Fruit fly (Drosophila melanogaster) whole organism, embryonic: ENCODE results near the gene CG13601.

ENCODE experiments used
- Asciz ChIP-seq: fragments of 200-800 bp; sonication (Bioruptor generic); optimal IDR thresholded peaks from 2 replicates; lab custom pipeline; 2017; ENCODE audit warnings: missing biosample characterization, mild to moderate bottlenecking, missing genetic modification characterization, missing genetic modification reagents
- CG10267 ChIP-seq: fragments of 200-800 bp; sonication (Bioruptor generic); optimal IDR thresholded peaks from 2 replicates; lab custom pipeline; 2018; ENCODE audit warnings: missing biosample characterization, mild to moderate bottlenecking, missing genetic modification characterization, moderate library complexity
- CG10979 ChIP-seq: fragments of 200-800 bp; sonication (Bioruptor generic); optimal IDR thresholded peaks from 2 replicates; lab custom pipeline; 2018; ENCODE audit warnings: missing biosample characterization, mild to moderate bottlenecking, missing genetic modification characterization, moderate library complexity
- CG12299 ChIP-seq: fragments of 200-800 bp; sonication (Bioruptor generic); optimal IDR thresholded peaks from 2 replicates; lab custom pipeline; 2018; ENCODE audit warnings: missing biosample characterization, mild to moderate bottlenecking, missing genetic modification characterization
- CG12942 ChIP-seq: fragments of 200-800 bp; sonication (Bioruptor generic); optimal IDR thresholded peaks from 3 replicates; lab custom pipeline; 2016; ENCODE audit warnings: missing biosample characterization, missing genetic modification characterization
- CG13894 ChIP-seq: fragments of 200-800 bp; sonication (Bioruptor generic); optimal IDR thresholded peaks from 3 replicates; lab custom pipeline; 2018; ENCODE audit warnings: missing biosample characterization, mild to moderate bottlenecking, missing genetic modification characterization, moderate library complexity
- CG14710 ChIP-seq: fragments of 200-800 bp; sonication (Bioruptor generic); optimal IDR thresholded peaks from 3 replicates; lab custom pipeline; 2019; ENCODE audit warnings: missing biosample characterization, mild to moderate bottlenecking, missing genetic modification characterization, moderate library complexity
- CG15601 ChIP-seq: fragments of 200-800 bp; sonication (Bioruptor generic); optimal IDR thresholded peaks from 3 replicates; lab custom pipeline; 2019; ENCODE audit warnings: missing biosample characterization, mild to moderate bottlenecking, missing genetic modification characterization, moderate library complexity
- CG16779 ChIP-seq: fragments of 200-800 bp; sonication (Bioruptor generic); IDR thresholded peaks from 2 replicates; pipeline ENCODE4 v1.3.6; 2022; ENCODE audit warnings: missing biosample characterization, missing genetic modification characterization
- CG16813 ChIP-seq: fragments of 200-800 bp; sonication (Bioruptor generic); IDR thresholded peaks from 3 replicates; pipeline ENCODE4 v1.3.6; 2022; ENCODE audit warnings: missing biosample characterization, missing genetic modification characterization; ENCODE audit not compliant: partially characterized antibody
- CG17361 ChIP-seq: fragments of 200-800 bp; sonication (Bioruptor generic); IDR thresholded peaks from 3 replicates; pipeline ENCODE4 v1.3.6; 2022; ENCODE audit warnings: missing biosample characterization, missing genetic modification characterization
- CG34422 ChIP-seq: fragments of 200-800 bp; sonication (Bioruptor generic); IDR thresholded peaks from 3 replicates; pipeline ENCODE4 v1.3.6; 2022; ENCODE audit warnings: missing biosample characterization, missing genetic modification characterization
- CG3847 ChIP-seq: fragments of 200-800 bp; sonication (Bioruptor generic); IDR thresholded peaks from 2 replicates; pipeline ENCODE4 v1.3.6; 2022; ENCODE audit warnings: missing biosample characterization, missing genetic modification characterization
- CG43689 ChIP-seq: fragments of 200-800 bp; sonication (Bioruptor generic); IDR thresholded peaks from 2 replicates; pipeline ENCODE4 v1.3.6; 2022; ENCODE audit warnings: missing biosample characterization, missing genetic modification characterization
- CG4617 ChIP-seq: fragments of 200-800 bp; sonication (Bioruptor generic); optimal IDR thresholded peaks from 3 replicates; lab custom pipeline; 2016; ENCODE audit warnings: missing biosample characterization, missing genetic modification characterization, borderline replicate concordance
- CG6254 ChIP-seq: fragments of 200-800 bp; sonication (Bioruptor generic); optimal IDR thresholded peaks from 3 replicates; lab custom pipeline; 2017; ENCODE audit warnings: mild to moderate bottlenecking, missing biosample characterization, missing genetic modification reagents, missing genetic modification characterization
- CG8290 ChIP-seq, 3 experiments: fragments of 200-800 bp; sonication (Bioruptor generic); optimal IDR thresholded peaks; 2 replicates each; lab custom pipeline; 2016 to 2019; ENCODE audit warnings: missing biosample characterization in 3 of 3, missing genetic modification characterization in 3 of 3, mild to moderate bottlenecking in 2 of 3, moderate library complexity in 1 of 3
- Dp ChIP-seq: fragments of 200-800 bp; sonication (Bioruptor generic); optimal IDR thresholded peaks from 2 replicates; lab custom pipeline; 2018; ENCODE audit warnings: missing biosample characterization, mild to moderate bottlenecking, missing genetic modification characterization, moderate library complexity
- Drgx ChIP-seq: fragments of 200-800 bp; sonication (Bioruptor generic); IDR thresholded peaks from 2 replicates; pipeline ENCODE4 v1.3.6; 2022; ENCODE audit warnings: missing biosample characterization, missing genetic modification characterization
- Fer1 ChIP-seq: fragments of 200-800 bp; sonication (Bioruptor generic); optimal IDR thresholded peaks from 2 replicates; lab custom pipeline; 2017; ENCODE audit warnings: missing biosample characterization, mild to moderate bottlenecking, missing genetic modification characterization
- GATAe ChIP-seq: fragments of 200-800 bp; sonication (Bioruptor generic); conservative IDR thresholded peaks from 2 replicates; pipeline ENCODE4 v1.3.6; 2022; ENCODE audit warnings: missing biosample characterization, missing genetic modification characterization
- MESR4 ChIP-seq: fragments of 200-800 bp; sonication (Bioruptor generic); optimal IDR thresholded peaks from 2 replicates; lab custom pipeline; 2018; ENCODE audit warnings: missing biosample characterization, mild to moderate bottlenecking, missing genetic modification characterization, moderate library complexity
- Mad ChIP-seq: fragments of 200-800 bp; sonication (Bioruptor generic); optimal IDR thresholded peaks from 2 replicates; lab custom pipeline; 2016; ENCODE audit warnings: missing biosample characterization, missing genetic modification characterization
- Meics ChIP-seq: fragments of 200-800 bp; sonication (Bioruptor generic); optimal IDR thresholded peaks from 2 replicates; lab custom pipeline; 2017; ENCODE audit warnings: missing biosample characterization, mild to moderate bottlenecking, missing genetic modification characterization
- Myb ChIP-seq: fragments of 200-800 bp; sonication (Bioruptor generic); optimal IDR thresholded peaks from 2 replicates; lab custom pipeline; 2016; ENCODE audit warnings: missing biosample characterization, missing genetic modification characterization
- Nf-YC ChIP-seq: fragments of 200-800 bp; optimal IDR thresholded peaks from 3 replicates; lab custom pipeline; 2019; ENCODE audit warnings: missing biosample characterization, mild to moderate bottlenecking, missing genetic modification characterization, moderate library complexity
- Rx ChIP-seq: fragments of 200-800 bp; sonication (Bioruptor generic); IDR thresholded peaks from 2 replicates; pipeline ENCODE4 v1.3.6; 2022; ENCODE audit warnings: missing biosample characterization, missing genetic modification characterization
- Xbp1 ChIP-seq: fragments of 200-800 bp; sonication (Bioruptor generic); optimal IDR thresholded peaks from 3 replicates; lab custom pipeline; 2016; ENCODE audit warnings: missing biosample characterization, mild to moderate bottlenecking, missing genetic modification characterization
- abd-A ChIP-seq: fragments of 200-800 bp; sonication (Bioruptor generic); optimal IDR thresholded peaks from 3 replicates; lab custom pipeline; 2019; ENCODE audit warnings: missing biosample characterization, mild to moderate bottlenecking, missing genetic modification characterization, moderate library complexity
- chm ChIP-seq: fragments of 200-800 bp; sonication (Bioruptor generic); IDR thresholded peaks from 2 replicates; pipeline ENCODE4 v1.3.6; 2022; ENCODE audit warnings: missing biosample characterization, missing genetic modification characterization
- gcm2 ChIP-seq: fragments of 200-800 bp; sonication (Bioruptor generic); optimal IDR thresholded peaks from 2 replicates; lab custom pipeline; 2016; ENCODE audit warnings: missing biosample characterization, missing genetic modification characterization
- gem ChIP-seq: fragments of 200-800 bp; sonication (Bioruptor generic); optimal IDR thresholded peaks from 2 replicates; lab custom pipeline; 2019; ENCODE audit warnings: missing biosample characterization, mild to moderate bottlenecking, missing genetic modification characterization, moderate library complexity
- hbn ChIP-seq: fragments of 200-800 bp; sonication (Bioruptor generic); IDR thresholded peaks from 2 replicates; pipeline ENCODE4 v1.3.6; 2022; ENCODE audit warnings: missing biosample characterization, missing genetic modification characterization; ENCODE audit not compliant: partially characterized antibody
- lilli ChIP-seq: fragments of 200-800 bp; sonication (Bioruptor generic); optimal IDR thresholded peaks from 3 replicates; lab custom pipeline; 2016; ENCODE audit warnings: missing biosample characterization, missing genetic modification characterization
- org-1 ChIP-seq: fragments of 200-800 bp; sonication (Bioruptor generic); optimal IDR thresholded peaks from 2 replicates; lab custom pipeline; 2017; ENCODE audit warnings: missing biosample characterization, missing genetic modification characterization
- pb ChIP-seq: fragments of 200-800 bp; sonication (Bioruptor generic); optimal IDR thresholded peaks from 3 replicates; lab custom pipeline; 2016; ENCODE audit warnings: missing biosample characterization, missing genetic modification characterization
- sd ChIP-seq: fragments of 200-800 bp; sonication (Bioruptor generic); optimal IDR thresholded peaks from 3 replicates; lab custom pipeline; 2018; ENCODE audit warnings: missing biosample characterization, mild to moderate bottlenecking, missing genetic modification characterization, moderate library complexity
- shn ChIP-seq: fragments of 200-800 bp; sonication (Bioruptor generic); optimal IDR thresholded peaks from 3 replicates; lab custom pipeline; 2016; ENCODE audit warnings: missing biosample characterization, missing genetic modification characterization
- sisA ChIP-seq: fragments of 200-800 bp; sonication (Bioruptor generic); IDR thresholded peaks from 2 replicates; pipeline ENCODE4 v1.3.6; 2022; ENCODE audit warnings: missing biosample characterization, missing genetic modification characterization
- sqz ChIP-seq: fragments of 200-800 bp; sonication (Bioruptor generic); optimal IDR thresholded peaks from 3 replicates; lab custom pipeline; 2018; ENCODE audit warnings: missing biosample characterization, mild to moderate bottlenecking, missing genetic modification characterization
- tio ChIP-seq: fragments of 200-800 bp; sonication (Bioruptor generic); optimal IDR thresholded peaks from 2 replicates; lab custom pipeline; 2017; ENCODE audit warnings: missing biosample characterization, missing genetic modification characterization, inconsistent platforms
- trem ChIP-seq: fragments of 200-800 bp; optimal IDR thresholded peaks from 3 replicates; lab custom pipeline; 2019; ENCODE audit warnings: missing biosample characterization, mild to moderate bottlenecking, missing genetic modification characterization, moderate library complexity
- wor ChIP-seq: fragments of 200-800 bp; sonication (Bioruptor generic); IDR thresholded peaks from 2 replicates; pipeline ENCODE4 v1.3.6; 2022; ENCODE audit warnings: missing biosample characterization, missing genetic modification characterization
- zen ChIP-seq: fragments of 200-800 bp; sonication (Bioruptor generic); optimal IDR thresholded peaks from 3 replicates; lab custom pipeline; 2018; ENCODE audit warnings: missing biosample characterization, mild to moderate bottlenecking, missing genetic modification characterization, moderate library complexity

The CG13601 gene

dm6 chr3R:23933684-23934575 lies 6.5 kb upstream of the CG13601 start, which contains the start of gene CG5854 (continued):
- TF ChIP-seq Nf-YC (tag; lab: Kevin White, UChicago) (peak; percentile 4), shn (peak; percentile 38), Meics (GFP tag; lab: Kevin White, UChicago) (peak; percentile 70)

- no peak for TF ChIP-seq CG43689
- TF ChIP-seq CG16779 (GFP tag; lab: Robert Waterston, UW), result no peak
- TF ChIP-seq CG10979 (tag; lab: Kevin White, UChicago), result no peak
- TF ChIP-seq Asciz (GFP tag; lab: Kevin White, UChicago), result no peak
- TF ChIP-seq CG12942 (GFP tag; lab: Kevin White, UChicago), result no peak
- TF ChIP-seq chm, result no peak
- no peak for TF ChIP-seq sisA
- TF ChIP-seq CG13894 (tag; lab: Kevin White, UChicago), result no peak
Observed at dm6 chr3R:23933430-23933683, 5.9 kb upstream of the CG13601 start, which contains the start of gene RpS19b. RpS19b (minus strand) TSS chr3R:23933530.

dm6 chr3R:23931095-23931728 lies 3.8 kb upstream of the CG13601 start, which contains the start of the genes Rpt2 and CG13599:
Rpt2 (minus strand) TSS chr3R:23931558.
CG13599 (plus strand) TSS chr3R:23931639.
- peak; percentile 64 for TF ChIP-seq Myb
- TF ChIP-seq Mad, result peak; percentile 14
- TF ChIP-seq GATAe (GFP tag; lab: Robert Waterston, UW), result no peak
- peak; percentile 43 for TF ChIP-seq gem (tag; lab: Kevin White, UChicago)
- no peak for TF ChIP-seq CG8290 (GFP tag; optimal IDR thresholded peaks at IDR 0.05; lab: Kevin White, UChicago)
- no peak for TF ChIP-seq CG8290 (tag; optimal IDR thresholded peaks at IDR 0.05; lab: Kevin White, UChicago)
- peak; percentile 87 for TF ChIP-seq CG3847 (GFP tag; lab: Robert Waterston, UW)
- TF ChIP-seq Xbp1 (GFP tag; lab: Kevin White, UChicago), result peak; percentile 22
- peak; percentile 34 for TF ChIP-seq lilli
- TF ChIP-seq tio (GFP tag; lab: Kevin White, UChicago), result no peak
- TF ChIP-seq zen (tag; lab: Kevin White, UChicago), result peak; percentile 36
- TF ChIP-seq CG16813 (GFP tag; lab: Robert Waterston, UW), result peak; percentile 59
- TF ChIP-seq pb (GFP tag; lab: Kevin White, UChicago), result no peak
- peak; percentile 50 for TF ChIP-seq hbn (GFP tag; lab: Robert Waterston, UW)
- TF ChIP-seq gcm2, result no peak
- peak; percentile 85 for TF ChIP-seq Dp (GFP tag; lab: Kevin White, UChicago)
- no peak for TF ChIP-seq sqz (GFP tag; lab: Kevin White, UChicago)
- TF ChIP-seq Rx (GFP tag; lab: Robert Waterston, UW), result no peak
- no peak for TF ChIP-seq wor (GFP tag; lab: Robert Waterston, UW)
- TF ChIP-seq CG4617, result peak; percentile 96
- no peak for TF ChIP-seq abd-A
- TF ChIP-seq CG10267 (tag; lab: Kevin White, UChicago), result peak; percentile 69
- peak; percentile 41 for TF ChIP-seq CG12299 (tag; lab: Kevin White, UChicago)
- peak; percentile 56; the same call in 1 of the 3 replicates for TF ChIP-seq CG34422 (GFP tag; lab: Robert Waterston, UW)
- TF ChIP-seq sd (tag; lab: Kevin White, UChicago), result peak; percentile 10
- peak; percentile 12 for TF ChIP-seq Fer1
- peak; percentile 41; the same call in 1 of the 3 replicates for TF ChIP-seq CG17361
- peak; percentile 85 for TF ChIP-seq trem (tag; lab: Kevin White, UChicago)
- TF ChIP-seq Drgx (GFP tag; lab: Robert Waterston, UW), result no peak
- no peak for TF ChIP-seq CG6254 (GFP tag; lab: Kevin White, UChicago)
- TF ChIP-seq MESR4 (GFP tag; lab: Kevin White, UChicago), result peak; percentile 81
- TF ChIP-seq CG14710, result peak; percentile 84
- TF ChIP-seq org-1 (GFP tag; lab: Kevin White, UChicago), result no peak
- TF ChIP-seq CG15601 (tag; lab: Kevin White, UChicago), result peak; percentile 48
